Fruit fly (Drosophila melanogaster) whole organism, embryonic: ENCODE data around the gene zld.

Experiments
- Antp ChIP-seq: fragments of 200-800 bp; sonication (Bioruptor generic); optimal IDR thresholded peaks from 3 replicates; lab custom pipeline; 2016; ENCODE audit warnings: missing biosample characterization, missing genetic modification characterization
- Awh ChIP-seq: fragments of 200-800 bp; sonication (Bioruptor generic); IDR thresholded peaks from 2 replicates; pipeline ENCODE4, ENCODE4 v1.3.6; 2022; ENCODE audit warnings: missing biosample characterization, missing genetic modification characterization
- CG11504 ChIP-seq: fragments of 200-800 bp; sonication (Bioruptor generic); optimal IDR thresholded peaks from 3 replicates; lab custom pipeline; 2019; ENCODE audit warnings: missing biosample characterization, mild to moderate bottlenecking, missing genetic modification characterization, moderate library complexity
- CG14710 ChIP-seq: fragments of 200-800 bp; sonication (Bioruptor generic); optimal IDR thresholded peaks from 3 replicates; lab custom pipeline; 2019; ENCODE audit warnings: missing biosample characterization, mild to moderate bottlenecking, missing genetic modification characterization, moderate library complexity
- CG15269 ChIP-seq: fragments of 200-800 bp; sonication (Bioruptor generic); optimal IDR thresholded peaks from 2 replicates; lab custom pipeline; 2018; ENCODE audit warnings: missing biosample characterization, mild to moderate bottlenecking, missing genetic modification characterization, moderate library complexity
- CG15514 ChIP-seq: fragments of 200-800 bp; sonication (Bioruptor generic); optimal IDR thresholded peaks from 3 replicates; lab custom pipeline; 2017; ENCODE audit warnings: missing biosample characterization, missing genetic modification characterization, mild to moderate bottlenecking, moderate library complexity, missing genetic modification reagents
- CG17361 ChIP-seq: fragments of 200-800 bp; sonication (Bioruptor generic); IDR thresholded peaks from 3 replicates; pipeline ENCODE4 v1.3.6; 2022; ENCODE audit warnings: missing biosample characterization, missing genetic modification characterization
- CG18764 ChIP-seq: fragments of 200-800 bp; sonication (Bioruptor generic); optimal IDR thresholded peaks from 3 replicates; lab custom pipeline; 2016; ENCODE audit warnings: missing biosample characterization, missing genetic modification characterization
- CG31224 ChIP-seq: fragments of 200-800 bp; sonication (Bioruptor generic); IDR thresholded peaks from 2 replicates; pipeline ENCODE4 v1.3.6; 2022; ENCODE audit warnings: missing biosample characterization, missing genetic modification characterization
- CG3281 ChIP-seq: fragments of 200-800 bp; sonication (Bioruptor generic); optimal IDR thresholded peaks from 3 replicates; lab custom pipeline; 2017; ENCODE audit warnings: missing biosample characterization, mild to moderate bottlenecking, missing genetic modification characterization
- CG4820 ChIP-seq: fragments of 200-800 bp; sonication (Bioruptor generic); optimal IDR thresholded peaks from 3 replicates; lab custom pipeline; 2016; ENCODE audit warnings: missing biosample characterization, missing genetic modification characterization
- CG5245 ChIP-seq: fragments of 200-800 bp; sonication (Bioruptor generic); optimal IDR thresholded peaks from 3 replicates; lab custom pipeline; 2016; ENCODE audit warnings: missing biosample characterization, missing genetic modification characterization
- CG6683 ChIP-seq: fragments of 200-800 bp; sonication (Bioruptor generic); optimal IDR thresholded peaks from 2 replicates; lab custom pipeline; 2017; ENCODE audit warnings: missing biosample characterization, mild to moderate bottlenecking, missing genetic modification characterization, missing genetic modification reagents
- CG7271 ChIP-seq: fragments of 200-800 bp; sonication (Bioruptor generic); optimal IDR thresholded peaks from 2 replicates; lab custom pipeline; 2018; ENCODE audit warnings: missing biosample characterization, mild to moderate bottlenecking, missing genetic modification characterization, moderate library complexity
- CG7745 ChIP-seq: fragments of 200-800 bp; sonication (Bioruptor generic); optimal IDR thresholded peaks from 2 replicates; lab custom pipeline; 2018; ENCODE audit warnings: missing biosample characterization, mild to moderate bottlenecking, missing genetic modification characterization, moderate library complexity
- CG8281 ChIP-seq: fragments of 200-800 bp; sonication (Bioruptor generic); optimal IDR thresholded peaks from 2 replicates; lab custom pipeline; 2018; ENCODE audit warnings: missing biosample characterization, mild to moderate bottlenecking, missing genetic modification characterization, moderate library complexity
- CG9609 ChIP-seq: fragments of 200-800 bp; sonication (Bioruptor generic); optimal IDR thresholded peaks from 3 replicates; lab custom pipeline; 2016; ENCODE audit warnings: missing biosample characterization, missing genetic modification characterization
- CHES-1-like ChIP-seq: fragments of 200-800 bp; sonication (Bioruptor generic); optimal IDR thresholded peaks from 2 replicates; lab custom pipeline; 2016; ENCODE audit warnings: missing biosample characterization, missing genetic modification characterization
- CrebB ChIP-seq: fragments of 200-800 bp; sonication (Bioruptor generic); optimal IDR thresholded peaks from 3 replicates; lab custom pipeline; 2018; ENCODE audit warnings: missing biosample characterization, mild to moderate bottlenecking, missing genetic modification characterization
- Dip3 ChIP-seq: fragments of 200-800 bp; sonication (Bioruptor generic); optimal IDR thresholded peaks from 3 replicates; lab custom pipeline; 2016; ENCODE audit warnings: missing biosample characterization, missing genetic modification characterization
- Fer1 ChIP-seq: fragments of 200-800 bp; sonication (Bioruptor generic); optimal IDR thresholded peaks from 2 replicates; lab custom pipeline; 2017; ENCODE audit warnings: missing biosample characterization, mild to moderate bottlenecking, missing genetic modification characterization
- HmgD ChIP-seq: fragments of 200-800 bp; sonication (Bioruptor generic); optimal IDR thresholded peaks from 3 replicates; lab custom pipeline; 2016; ENCODE audit warnings: missing biosample characterization, missing genetic modification characterization
- Mes4 ChIP-seq: fragments of 200-800 bp; sonication (Bioruptor generic); optimal IDR thresholded peaks from 2 replicates; lab custom pipeline; 2016; ENCODE audit warnings: missing biosample characterization, missing genetic modification characterization
- Ptx1 ChIP-seq: fragments of 200-800 bp; sonication (Bioruptor generic); IDR thresholded peaks from 2 replicates; pipeline ENCODE4 v1.3.6; 2022; ENCODE audit warnings: missing biosample characterization, missing genetic modification characterization
- Usf ChIP-seq: fragments of 200-800 bp; sonication (Bioruptor generic); optimal IDR thresholded peaks from 2 replicates; lab custom pipeline; 2017; ENCODE audit warnings: missing genotype, missing biosample characterization, missing genetic modification characterization
- Xbp1 ChIP-seq: fragments of 200-800 bp; sonication (Bioruptor generic); optimal IDR thresholded peaks from 3 replicates; lab custom pipeline; 2016; ENCODE audit warnings: missing biosample characterization, mild to moderate bottlenecking, missing genetic modification characterization
- YL-1 ChIP-seq: fragments of 200-800 bp; sonication (Bioruptor generic); optimal IDR thresholded peaks from 3 replicates; lab custom pipeline; 2017; ENCODE audit warnings: missing biosample characterization, mild to moderate bottlenecking, missing genetic modification characterization
- bbx ChIP-seq: fragments of 200-800 bp; sonication (Bioruptor generic); IDR thresholded peaks from 2 replicates; pipeline ENCODE4 v1.3.6; 2022; ENCODE audit warnings: missing biosample characterization, missing genetic modification characterization; ENCODE audit not compliant: partially characterized antibody
- cad ChIP-seq: fragments of >200 bp; optimal IDR thresholded peaks from 2 replicates; lab custom pipeline; 2017; ENCODE audit warnings: missing biosample characterization, missing genetic modification characterization
- chif ChIP-seq, 2 experiments: fragments of 200-800 bp; sonication (Bioruptor generic); optimal IDR thresholded peaks; 3 replicates each; lab custom pipeline; 2016; ENCODE audit warnings: missing biosample characterization in 2 of 2, missing genetic modification characterization in 2 of 2
- crc ChIP-seq: fragments of 200-800 bp; sonication (Bioruptor generic); optimal IDR thresholded peaks from 2 replicates; lab custom pipeline; 2016; ENCODE audit warnings: missing biosample characterization, missing genetic modification characterization
- dm ChIP-seq: fragments of 200-800 bp; sonication (Bioruptor generic); optimal IDR thresholded peaks from 3 replicates; lab custom pipeline; 2016; ENCODE audit warnings: missing biosample characterization, missing genetic modification characterization
- ewg ChIP-seq: fragments of 200-800 bp; sonication (Bioruptor generic); optimal IDR thresholded peaks from 3 replicates; lab custom pipeline; 2017; ENCODE audit warnings: mild to moderate bottlenecking, missing biosample characterization, missing genetic modification reagents, missing genetic modification characterization
- fd96Cb ChIP-seq: fragments of 200-800 bp; sonication (Bioruptor generic); optimal IDR thresholded peaks from 2 replicates; lab custom pipeline; 2018; ENCODE audit warnings: missing biosample characterization, mild to moderate bottlenecking, missing genetic modification characterization, moderate library complexity
- fru ChIP-seq: fragments of >200 bp; optimal IDR thresholded peaks from 2 replicates; lab custom pipeline; 2017
- hbn ChIP-seq: fragments of 200-800 bp; sonication (Bioruptor generic); IDR thresholded peaks from 2 replicates; pipeline ENCODE4 v1.3.6; 2022; ENCODE audit warnings: missing biosample characterization, missing genetic modification characterization; ENCODE audit not compliant: partially characterized antibody
- kah ChIP-seq: fragments of 200-800 bp; sonication (Bioruptor generic); optimal IDR thresholded peaks from 2 replicates; lab custom pipeline; 2018; ENCODE audit warnings: missing biosample characterization, mild to moderate bottlenecking, missing genetic modification characterization
- klu ChIP-seq: fragments of 200-800 bp; sonication (Bioruptor generic); IDR thresholded peaks from 2 replicates; pipeline ENCODE4 v1.3.6; 2022; ENCODE audit warnings: missing biosample characterization, missing genetic modification characterization
- lilli ChIP-seq: fragments of 200-800 bp; sonication (Bioruptor generic); optimal IDR thresholded peaks from 3 replicates; lab custom pipeline; 2016; ENCODE audit warnings: missing biosample characterization, missing genetic modification characterization
- lmd ChIP-seq: fragments of 200-800 bp; sonication (Bioruptor generic); IDR thresholded peaks from 2 replicates; pipeline ENCODE4 v1.3.6; 2022; ENCODE audit warnings: missing biosample characterization, missing genetic modification characterization
- mirr ChIP-seq: fragments of 200-800 bp; sonication (Bioruptor generic); optimal IDR thresholded peaks from 3 replicates; lab custom pipeline; 2018; ENCODE audit warnings: missing biosample characterization, mild to moderate bottlenecking, missing genetic modification characterization
- oc ChIP-seq: fragments of 200-800 bp; sonication (Bioruptor generic); optimal IDR thresholded peaks from 2 replicates; lab custom pipeline; 2018; ENCODE audit warnings: missing biosample characterization, mild to moderate bottlenecking, missing genetic modification characterization, moderate library complexity
- odd ChIP-seq: fragments of 200-800 bp; sonication (Bioruptor generic); optimal IDR thresholded peaks from 2 replicates; lab custom pipeline; 2017; ENCODE audit warnings: missing biosample characterization, mild to moderate bottlenecking, missing genetic modification characterization
- onecut ChIP-seq: fragments of 200-800 bp; sonication (Bioruptor generic); IDR thresholded peaks from 2 replicates; pipeline ENCODE4 v1.3.6; 2022; ENCODE audit warnings: missing biosample characterization, missing genetic modification characterization
- pros ChIP-seq: fragments of 200-800 bp; sonication (Bioruptor generic); optimal IDR thresholded peaks from 3 replicates; lab custom pipeline; 2019; ENCODE audit warnings: missing biosample characterization, mild to moderate bottlenecking, missing genetic modification characterization, moderate library complexity
- sc ChIP-seq, 3 experiments: fragments of >200 bp in 2 of 3; fragments of 200-800 bp in 1 of 3; sonication (Bioruptor generic) in 1 of 3; optimal IDR thresholded peaks; 2 replicates in 2 of 3; 3 replicates in 1 of 3; lab custom pipeline; 2017; ENCODE audit warnings: mild to moderate bottlenecking in 1 of 3, missing biosample characterization in 1 of 3, missing genetic modification characterization in 1 of 3, missing genetic modification reagents in 1 of 3
- slou ChIP-seq: fragments of 200-800 bp; sonication (Bioruptor generic); optimal IDR thresholded peaks from 3 replicates; lab custom pipeline; 2016; ENCODE audit warnings: missing biosample characterization, missing genetic modification characterization
- tap ChIP-seq: fragments of 200-800 bp; optimal IDR thresholded peaks from 3 replicates; lab custom pipeline; 2019; ENCODE audit warnings: missing biosample characterization, mild to moderate bottlenecking, missing genetic modification characterization, moderate library complexity
- tna ChIP-seq: fragments of 200-800 bp; sonication (Bioruptor generic); IDR thresholded peaks from 2 replicates; pipeline ENCODE4 v1.3.6; 2022; ENCODE audit warnings: missing biosample characterization, missing genetic modification characterization; ENCODE audit not compliant: partially characterized antibody
- zen2 ChIP-seq: fragments of 200-800 bp; sonication (Bioruptor generic); IDR thresholded peaks from 3 replicates; pipeline ENCODE4 v1.3.6; 2022; ENCODE audit warnings: missing biosample characterization, missing genetic modification characterization; ENCODE audit not compliant: partially characterized antibody
- zfh2 ChIP-seq: fragments of 200-800 bp; sonication (Bioruptor generic); optimal IDR thresholded peaks from 2 replicates; lab custom pipeline; 2016; ENCODE audit warnings: missing biosample characterization, missing genetic modification characterization

Gene zld

DNA sequence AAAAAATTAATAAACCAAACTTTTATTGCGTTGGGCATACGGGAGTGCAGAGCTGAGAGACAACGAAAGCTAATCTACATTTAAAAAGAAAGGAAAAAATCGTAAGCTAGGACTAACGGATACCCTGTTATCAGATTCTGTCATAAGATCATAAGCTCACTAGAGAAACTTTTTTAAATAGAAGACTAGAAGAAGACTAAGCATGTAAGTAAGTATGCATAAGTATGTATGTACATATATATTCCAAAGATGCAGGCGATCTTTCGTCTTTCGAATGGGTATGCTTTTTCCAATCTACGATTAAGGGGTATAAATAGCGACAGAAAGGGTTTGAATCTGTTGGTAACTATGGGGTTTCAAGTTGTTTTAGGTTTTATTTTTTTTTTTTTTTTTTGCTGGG lies 1.5 kb upstream of the zld start (continued):
- peak; percentile 18 for TF ChIP-seq zfh2 (GFP tag; lab: Kevin White, UChicago)
- no peak for TF ChIP-seq onecut (GFP tag; lab: Robert Waterston, UW)
- no peak for TF ChIP-seq oc (tag; lab: Kevin White, UChicago)
- no peak for TF ChIP-seq Fer1 (GFP tag; lab: Kevin White, UChicago)
- TF ChIP-seq CG17361 (GFP tag; lab: Robert Waterston, UW): 0 out of 3 replicates have a peak, but pooled peaks have one; percentile 31
- no peak for TF ChIP-seq Usf (GFP tag; lab: Kevin White, UChicago)
- TF ChIP-seq CG15269: peak; percentile 2
- no peak for TF ChIP-seq mirr
- peak; percentile 8 for TF ChIP-seq Dip3 (GFP tag; lab: Kevin White, UChicago)
- TF ChIP-seq fd96Cb (tag; lab: Kevin White, UChicago): peak; percentile 29
- TF ChIP-seq CG18764 (GFP tag; lab: Kevin White, UChicago): no peak
- no peak for TF ChIP-seq CG15514 (GFP tag; lab: Kevin White, UChicago)
- TF ChIP-seq tna (GFP tag; lab: Robert Waterston, UW): no peak
- TF ChIP-seq lilli: peak; percentile 18
- TF ChIP-seq crc (GFP tag; lab: Kevin White, UChicago): no peak
- peak; percentile 27; the same call in 1 of the 2 replicates for TF ChIP-seq lmd (GFP tag; lab: Robert Waterston, UW)
- TF ChIP-seq odd: no peak
- no peak for TF ChIP-seq CHES-1-like (GFP tag; lab: Kevin White, UChicago)
- no peak for TF ChIP-seq HmgD (GFP tag; lab: Kevin White, UChicago)
- peak; percentile 56 for TF ChIP-seq CG11504 (tag; lab: Kevin White, UChicago)
- TF ChIP-seq hbn (GFP tag; lab: Robert Waterston, UW): no peak
- no peak for TF ChIP-seq kah
- TF ChIP-seq Mes4 (GFP tag; lab: Kevin White, UChicago): no peak
- TF ChIP-seq CG14710 (tag; lab: Kevin White, UChicago): peak; percentile 31
- peak; percentile 15 to 37 for TF ChIP-seq chif (GFP tag; optimal IDR thresholded peaks at IDR 0.05; lab: Kevin White, UChicago)
- TF ChIP-seq CG31224 (GFP tag; lab: Robert Waterston, UW): no peak
- TF ChIP-seq bbx (GFP tag; lab: Robert Waterston, UW): no peak
- TF ChIP-seq CG6683 (GFP tag; lab: Kevin White, UChicago): no peak
- TF ChIP-seq slou (GFP tag; lab: Kevin White, UChicago): no peak
- TF ChIP-seq pros (GFP tag; lab: Kevin White, UChicago): no peak
- TF ChIP-seq ewg (GFP tag; lab: Kevin White, UChicago): peak; percentile 27
- TF ChIP-seq YL-1 (GFP tag; lab: Kevin White, UChicago): no peak
- TF ChIP-seq CG3281 (GFP tag; lab: Kevin White, UChicago): no peak
- TF ChIP-seq fru (lab: Kevin White, UChicago): no peak
- TF ChIP-seq CG5245 (GFP tag; lab: Kevin White, UChicago): no peak
- no peak for TF ChIP-seq tap (tag; lab: Kevin White, UChicago)
- no peak for TF ChIP-seq zen2 (GFP tag; lab: Robert Waterston, UW)
- peak; percentile 18 for TF ChIP-seq Antp (GFP tag; lab: Kevin White, UChicago)
- TF ChIP-seq CG4820 (GFP tag; lab: Kevin White, UChicago): peak; percentile 1
- no peak for TF ChIP-seq cad
- no peak for TF ChIP-seq CG7271 (tag; lab: Kevin White, UChicago)
- TF ChIP-seq Ptx1 (GFP tag; lab: Robert Waterston, UW): peak; percentile 40; the same call in 1 of the 2 replicates
- no peak for TF ChIP-seq klu (GFP tag; lab: Robert Waterston, UW)
- TF ChIP-seq sc (optimal IDR thresholded peaks at IDR 0.05; lab: Kevin White, UChicago): no peak
- peak; percentile 11 for TF ChIP-seq sc (GFP tag; optimal IDR thresholded peaks at IDR 0.05; lab: Kevin White, UChicago)
- no peak for TF ChIP-seq CrebB (tag; lab: Kevin White, UChicago)
- TF ChIP-seq CG9609: no peak
- no peak for TF ChIP-seq dm (GFP tag; lab: Kevin White, UChicago)
- no peak for TF ChIP-seq CG8281 (tag; lab: Kevin White, UChicago)
- no peak for TF ChIP-seq CG7745 (tag; lab: Kevin White, UChicago)
- TF ChIP-seq Xbp1 (GFP tag; lab: Kevin White, UChicago): peak; percentile 17
- TF ChIP-seq Awh: 0 out of 2 replicates have a peak, but pooled peaks have one; percentile 8
